Worm (Caenorhabditis elegans) whole organism, L2 larva: ENCODE data around the gene B0464.6.
A peak's percentile ranks its signal among the peaks of the same experiment; 100 is the strongest.

Source experiments
- F13H6.1 ChIP-seq: sonication (generic microtip); optimal IDR thresholded peaks from 2 replicates; lab custom pipeline; 2016; ENCODE audit warnings: missing genetic modification characterization, missing compliant biosample characterization
- R02D3.7 ChIP-seq: fragments of 150-350 bp; optimal IDR thresholded peaks from 2 replicates; lab custom pipeline; 2014; ENCODE audit warnings: missing biosample characterization, missing genetic modification characterization
- Y55F3AM.14 ChIP-seq: fragments of 200-800 bp; sonication (Bioruptor generic); optimal IDR thresholded peaks from 2 replicates; lab custom pipeline; 2018; ENCODE audit warnings: mild to moderate bottlenecking, missing genetic modification characterization, missing compliant biosample characterization
- ZK546.5 ChIP-seq: sonication (generic microtip); optimal IDR thresholded peaks from 2 replicates; lab custom pipeline; 2017; ENCODE audit warnings: missing biosample characterization, missing genetic modification characterization
- alr-1 ChIP-seq: fragments of 150-350 bp; optimal IDR thresholded peaks from 2 replicates; lab custom pipeline; 2014; ENCODE audit warnings: missing biosample characterization, missing genetic modification characterization
- aly-2 ChIP-seq: fragments of 150-350 bp; optimal IDR thresholded peaks from 2 replicates; lab custom pipeline; 2014; ENCODE audit warnings: missing biosample characterization, missing genetic modification characterization
- ama-1 ChIP-seq: fragments of 150-350 bp; optimal IDR thresholded peaks from 2 replicates; lab custom pipeline; 2018; ENCODE audit warnings: inconsistent platforms
- blmp-1 ChIP-seq: sonication (generic microtip); optimal IDR thresholded peaks from 2 replicates; lab custom pipeline; 2017; ENCODE audit warnings: missing genetic modification characterization, mild to moderate bottlenecking, missing compliant biosample characterization, antibody characterized with exemption, moderate library complexity; ENCODE audit not compliant: insufficient read depth
- ceh-82 ChIP-seq: fragments of 150-350 bp; optimal IDR thresholded peaks from 2 replicates; lab custom pipeline; 2014; ENCODE audit warnings: missing biosample characterization, missing genetic modification characterization
- crh-2 ChIP-seq: sonication (generic microtip); optimal IDR thresholded peaks from 2 replicates; lab custom pipeline; 2017; ENCODE audit warnings: missing biosample characterization, missing genetic modification characterization
- dmd-4 ChIP-seq: sonication (generic microtip); optimal IDR thresholded peaks from 2 replicates; lab custom pipeline; 2017; ENCODE audit warnings: missing biosample characterization, missing genetic modification characterization
- egl-27 ChIP-seq: sonication (generic microtip); optimal IDR thresholded peaks from 3 replicates; lab custom pipeline; 2017; ENCODE audit warnings: missing biosample characterization, missing genetic modification reagents, missing genetic modification characterization
- elt-1 ChIP-seq: fragments of 150-350 bp; optimal IDR thresholded peaks from 2 replicates; lab custom pipeline; 2014; ENCODE audit warnings: missing biosample characterization, missing genetic modification characterization
- elt-3 ChIP-seq: sonication (generic microtip); optimal IDR thresholded peaks from 2 replicates; lab custom pipeline; 2017; ENCODE audit warnings: missing biosample characterization, missing genetic modification characterization
- fos-1 ChIP-seq: fragments of 150-350 bp; optimal IDR thresholded peaks from 2 replicates; lab custom pipeline; 2014; ENCODE audit warnings: missing biosample characterization, missing genetic modification characterization
- lin-13 ChIP-seq: fragments of 150-350 bp; optimal IDR thresholded peaks from 2 replicates; lab custom pipeline; 2014; ENCODE audit warnings: missing biosample characterization, missing genetic modification reagents, missing genetic modification characterization
- lin-39 ChIP-seq: fragments of 150-350 bp; optimal IDR thresholded peaks from 2 replicates; lab custom pipeline; 2014; ENCODE audit warnings: missing biosample characterization, missing genetic modification reagents, missing genetic modification characterization
- mbf-1 ChIP-seq: sonication (generic microtip); optimal IDR thresholded peaks from 2 replicates; lab custom pipeline; 2017; ENCODE audit warnings: missing biosample characterization, missing genetic modification characterization
- nhr-10 ChIP-seq: sonication (generic microtip); optimal IDR thresholded peaks from 2 replicates; lab custom pipeline; 2017; ENCODE audit warnings: missing biosample characterization, missing genetic modification characterization
- nhr-11 ChIP-seq: fragments of 150-350 bp; optimal IDR thresholded peaks from 2 replicates; lab custom pipeline; 2014; ENCODE audit warnings: missing biosample characterization, missing genetic modification characterization
- nhr-12 ChIP-seq: fragments of 150-350 bp; optimal IDR thresholded peaks from 2 replicates; lab custom pipeline; 2014; ENCODE audit warnings: missing biosample characterization, missing genetic modification characterization
- nhr-129 ChIP-seq: fragments of 150-350 bp; optimal IDR thresholded peaks from 2 replicates; lab custom pipeline; 2014; ENCODE audit warnings: missing biosample characterization, missing genetic modification characterization
- nhr-21 ChIP-seq: fragments of 150-350 bp; optimal IDR thresholded peaks from 2 replicates; lab custom pipeline; 2014; ENCODE audit warnings: missing biosample characterization, missing genetic modification characterization
- nhr-23 ChIP-seq: fragments of 150-350 bp; optimal IDR thresholded peaks from 2 replicates; lab custom pipeline; 2014; ENCODE audit warnings: missing biosample characterization, missing genetic modification reagents, missing genetic modification characterization
- nhr-237 ChIP-seq: fragments of 150-350 bp; optimal IDR thresholded peaks from 2 replicates; lab custom pipeline; 2014; ENCODE audit warnings: missing biosample characterization, missing genetic modification characterization
- nhr-25 ChIP-seq: fragments of 150-350 bp; sonication (generic microtip); optimal IDR thresholded peaks from 3 replicates; lab custom pipeline; 2014; ENCODE audit warnings: missing biosample characterization, missing genetic modification characterization
- nhr-6 ChIP-seq: fragments of 150-350 bp; optimal IDR thresholded peaks from 2 replicates; lab custom pipeline; 2014; ENCODE audit warnings: missing biosample characterization, missing genetic modification characterization
- nhr-77 ChIP-seq: fragments of 150-350 bp; optimal IDR thresholded peaks from 2 replicates; lab custom pipeline; 2014; ENCODE audit warnings: missing biosample characterization, missing genetic modification characterization
- peb-1 ChIP-seq: fragments of 150-350 bp; optimal IDR thresholded peaks from 2 replicates; lab custom pipeline; 2014; ENCODE audit warnings: missing biosample characterization, missing genetic modification characterization
- sem-4 ChIP-seq: fragments of 150-350 bp; optimal IDR thresholded peaks from 2 replicates; lab custom pipeline; 2014; ENCODE audit warnings: missing biosample characterization, missing genetic modification reagents, missing genetic modification characterization
- skn-1 ChIP-seq: sonication (generic microtip); optimal IDR thresholded peaks from 2 replicates; lab custom pipeline; 2017; ENCODE audit warnings: missing biosample characterization, missing genetic modification characterization
- sma-3 ChIP-seq: sonication (generic microtip); optimal IDR thresholded peaks from 2 replicates; lab custom pipeline; 2016; ENCODE audit warnings: missing genetic modification reagents, missing genetic modification characterization, missing compliant biosample characterization
- snpc-4 ChIP-seq: fragments of 150-350 bp; optimal IDR thresholded peaks from 2 replicates; lab custom pipeline; 2014; ENCODE audit warnings: missing biosample characterization, missing genetic modification characterization
- unc-39 ChIP-seq: fragments of 150-350 bp; optimal IDR thresholded peaks from 2 replicates; lab custom pipeline; 2014; ENCODE audit warnings: missing biosample characterization, missing genetic modification characterization
- unc-62 ChIP-seq: fragments of 150-350 bp; optimal IDR thresholded peaks from 2 replicates; lab custom pipeline; 2014; ENCODE audit warnings: missing biosample characterization, missing genetic modification reagents, missing genetic modification characterization
- zag-1 ChIP-seq: fragments of 150-350 bp; optimal IDR thresholded peaks from 2 replicates; lab custom pipeline; 2014; ENCODE audit warnings: missing biosample characterization, missing genetic modification characterization
- ztf-1 ChIP-seq: fragments of 200-800 bp; sonication (Bioruptor generic); conservative IDR thresholded peaks from 2 replicates; pipeline ENCODE4 v1.3.6; 2022; ENCODE audit warnings: missing genetic modification characterization, missing compliant biosample characterization
- ztf-11 ChIP-seq: sonication (generic microtip); optimal IDR thresholded peaks from 2 replicates; lab custom pipeline; 2017; ENCODE audit warnings: missing biosample characterization, missing genetic modification characterization
- ztf-4 ChIP-seq: fragments of 150-350 bp; optimal IDR thresholded peaks from 2 replicates; lab custom pipeline; 2014; ENCODE audit warnings: missing biosample characterization, missing genetic modification characterization

The B0464.6 gene

DNA sequence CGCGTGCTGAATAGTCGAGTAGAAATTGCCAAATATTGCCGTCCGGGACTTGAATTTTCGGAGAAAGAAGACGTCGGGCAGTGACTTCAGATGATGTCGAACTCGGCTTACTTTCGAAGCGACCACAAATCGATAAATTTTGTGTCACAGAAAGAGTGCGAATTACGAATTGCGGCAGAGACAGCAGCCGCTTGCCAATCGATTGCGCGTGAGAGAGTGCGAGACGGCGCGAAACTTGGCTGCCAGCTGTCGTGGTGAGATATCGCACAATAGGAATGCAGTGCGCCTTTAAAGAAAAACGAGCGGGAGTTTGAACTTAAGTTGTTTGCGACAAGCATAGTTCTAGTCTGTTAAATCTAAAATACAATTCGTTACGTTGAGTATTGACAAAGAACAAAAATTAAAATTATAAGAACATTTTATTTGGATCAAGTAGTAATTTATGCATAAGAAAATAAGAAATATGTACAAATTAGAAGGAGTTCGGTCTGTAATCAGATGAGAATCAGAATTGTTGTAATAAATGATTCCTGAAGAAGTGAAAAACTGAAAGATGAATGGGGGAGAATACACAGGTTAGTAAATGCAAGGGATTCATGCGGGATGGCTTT is 22.2 kb downstream of the B0464.6 start, which contains the start of gene pir-2 (continued):
- peak; percentile 27 for TF ChIP-seq blmp-1
- no peak for TF ChIP-seq mbf-1 (tag; lab: Kevin White, UChicago)
- no peak for TF ChIP-seq nhr-23 (tag; lab: Kevin White, UChicago)
- peak; percentile 83 for TF ChIP-seq F13H6.1 (tag; lab: Kevin White, UChicago)
- peak; percentile 42 for TF ChIP-seq sem-4
- peak; percentile 78 for TF ChIP-seq sma-3 (GFP tag; lab: Kevin White, UChicago)
- no peak for TF ChIP-seq unc-62 (GFP tag; lab: Kevin White, UChicago)
- peak; percentile 63 for TF ChIP-seq ztf-4
- no peak for TF ChIP-seq ceh-82
- no peak for TF ChIP-seq nhr-11 (tag; lab: Kevin White, UChicago)
- TF ChIP-seq peb-1: no peak
- TF ChIP-seq nhr-21 (tag; lab: Kevin White, UChicago): peak; percentile 74
- TF ChIP-seq alr-1: no peak
- TF ChIP-seq lin-39 (tag; lab: Kevin White, UChicago): no peak
- TF ChIP-seq nhr-77 (tag; lab: Kevin White, UChicago): no peak
- no peak for TF ChIP-seq ztf-11 (tag; lab: Kevin White, UChicago)
- no peak for TF ChIP-seq skn-1
- no peak for TF ChIP-seq elt-1 (tag; lab: Kevin White, UChicago)
- TF ChIP-seq nhr-12: no peak
- TF ChIP-seq dmd-4 (tag; lab: Kevin White, UChicago): no peak
- TF ChIP-seq fos-1 (tag; lab: Kevin White, UChicago): peak; percentile 57
- TF ChIP-seq R02D3.7 (tag; lab: Kevin White, UChicago): no peak
- TF ChIP-seq Y55F3AM.14: peak; percentile 7

DNA sequence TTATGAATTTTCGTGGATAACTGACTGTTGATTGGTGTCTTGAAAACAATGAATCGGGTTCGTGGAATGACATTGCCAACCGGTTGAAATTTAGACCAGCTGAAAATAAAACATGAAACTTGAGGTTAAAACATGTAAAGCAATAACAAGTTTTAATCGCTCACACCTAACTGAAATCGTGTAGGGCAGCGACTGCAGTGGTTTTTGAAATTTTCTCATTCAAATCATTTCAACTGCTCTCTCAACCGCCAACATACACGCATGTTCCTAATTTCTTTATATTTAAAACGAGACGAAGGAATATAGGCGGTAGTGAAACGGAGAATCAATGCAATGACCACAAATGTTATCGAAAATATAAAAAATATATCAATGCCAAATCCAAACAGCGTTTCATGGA is 22.9 kb downstream of the B0464.6 start:
- no peak for TF ChIP-seq crh-2 (tag; lab: Kevin White, UChicago)
- TF ChIP-seq lin-13 (GFP tag; lab: Kevin White, UChicago): no peak
- no peak for TF ChIP-seq peb-1
- no peak for TF ChIP-seq egl-27 (tag; lab: Kevin White, UChicago)
- no peak for TF ChIP-seq nhr-77 (tag; lab: Kevin White, UChicago)
- TF ChIP-seq zag-1 (tag; lab: Kevin White, UChicago): no peak
- TF ChIP-seq nhr-6 (tag; lab: Kevin White, UChicago): no peak
- TF ChIP-seq nhr-23 (tag; lab: Kevin White, UChicago): no peak
- no peak for TF ChIP-seq elt-3
- no peak for TF ChIP-seq nhr-25 (tag; lab: Kevin White, UChicago)
- TF ChIP-seq aly-2 (tag; lab: Kevin White, UChicago): no peak
- TF ChIP-seq unc-39: no peak
- TF ChIP-seq blmp-1: no peak
- no peak for TF ChIP-seq nhr-10 (tag; lab: Kevin White, UChicago)
- no peak for TF ChIP-seq ZK546.5
- TF ChIP-seq ztf-4: no peak
- TF ChIP-seq lin-39 (tag; lab: Kevin White, UChicago): no peak
- TF ChIP-seq snpc-4 (tag; lab: Kevin White, UChicago): no peak
- no peak for TF ChIP-seq ztf-1 (GFP tag; lab: Robert Waterston, UW)
- TF ChIP-seq nhr-12: no peak
- TF ChIP-seq, all 48 proteins: peak for 0

- TF ChIP-seq nhr-6 (tag; lab: Kevin White, UChicago): peak; percentile 19
- peak; percentile 31 for TF ChIP-seq ama-1
- peak; percentile 7 for TF ChIP-seq sem-4
- no peak for TF ChIP-seq nhr-237 (tag; lab: Kevin White, UChicago)
- TF ChIP-seq lin-39 (tag; lab: Kevin White, UChicago): no peak
These were observed 24.6 kb downstream of the B0464.6 start, which contains the start of gene emb-30 for ce11 chrIII:9441133-9441532. Gene emb-30, minus strand, starts transcription at chrIII:9441460.

ce11 chrIII:9439399-9439798 is 26.4 kb downstream of the B0464.6 start, which contains the start of gene F54C8.1:
Gene F54C8.1, plus strand, starts transcription at chrIII:9439699.
- TF ChIP-seq fos-1 (tag; lab: Kevin White, UChicago) (no peak), nhr-6 (tag; lab: Kevin White, UChicago) (no peak), nhr-11 (tag; lab: Kevin White, UChicago) (no peak), alr-1 (no peak), R02D3.7 (tag; lab: Kevin White, UChicago) (no peak), nhr-129 (tag; lab: Kevin White, UChicago) (no peak), F13H6.1 (tag; lab: Kevin White, UChicago) (no peak), unc-62 (GFP tag; lab: Kevin White, UChicago) (no peak), zag-1 (tag; lab: Kevin White, UChicago) (no peak), nhr-12 (no peak), lin-13 (GFP tag; lab: Kevin White, UChicago) (no peak), peb-1 (no peak), elt-3 (no peak), Y55F3AM.14 (no peak), sma-3 (GFP tag; lab: Kevin White, UChicago) (no peak)
